Fruit fly (Drosophila melanogaster): ENCODE measurements around the gene CG12011.
A peak's percentile ranks its signal among the peaks of the same experiment; 100 is the strongest.

The CG12011 gene

dm6 chr3L:1683091-1683490 lies 11.3 kb upstream of the CG12011 start (continued):
- TF ChIP-seq sob (GFP tag; IDR thresholded peaks at IDR 0.05) (peak; percentile 24; the same call in 1 of the 2 replicates), hkb (optimal IDR thresholded peaks at IDR 0.05) (no peak), hkb (GFP tag; IDR thresholded peaks at IDR 0.05) (0 out of 2 replicates have a peak, but pooled peaks have one; percentile 22)

- no peak for TF ChIP-seq CG17186 (GFP tag; optimal IDR thresholded peaks at IDR 0.05)
- no peak for TF ChIP-seq tgo (GFP tag; IDR thresholded peaks at IDR 0.05)
- no peak for TF ChIP-seq amos (GFP tag; IDR thresholded peaks at IDR 0.05; ENCODE audit: partially characterized antibody)
- TF ChIP-seq CG11504 (tag; optimal IDR thresholded peaks at IDR 0.05): no peak
- TF ChIP-seq D19A (tag; optimal IDR thresholded peaks at IDR 0.05): peak; percentile 66
- no peak for TF ChIP-seq Lpt (GFP tag; optimal IDR thresholded peaks at IDR 0.05)
Measured at dm6 chr3L:1688161-1688560, 6.3 kb upstream of the CG12011 start.

dm6 chr3L:1688569-1688968 lies 5.8 kb upstream of the CG12011 start:
- no peak for TF ChIP-seq CG31224 (GFP tag; IDR thresholded peaks at IDR 0.05)
- TF ChIP-seq rib (GFP tag; IDR thresholded peaks at IDR 0.05): peak; percentile 41; the same call in 1 of the 2 replicates
- 0 out of 3 replicates have a peak, but pooled peaks have one; percentile 23 for TF ChIP-seq zfh1 (GFP tag; IDR thresholded peaks at IDR 0.05)
- 0 out of 2 replicates have a peak, but pooled peaks have one; percentile 14 for TF ChIP-seq slbo (GFP tag; IDR thresholded peaks at IDR 0.05)
- no peak for TF ChIP-seq HLH3B (GFP tag; IDR thresholded peaks at IDR 0.05)
- TF ChIP-seq Jarid2 (GFP tag; optimal IDR thresholded peaks at IDR 0.05): no peak
- TF ChIP-seq CG6813 (GFP tag; optimal IDR thresholded peaks at IDR 0.05): no peak
- 0 out of 3 replicates have a peak, but pooled peaks have one; percentile 34 for TF ChIP-seq ci (GFP tag; IDR thresholded peaks at IDR 0.05)
- no peak for TF ChIP-seq CG11723 (GFP tag; optimal IDR thresholded peaks at IDR 0.05)
- peak; percentile 54 for TF ChIP-seq CG13894 (tag; optimal IDR thresholded peaks at IDR 0.05)
- no peak for TF ChIP-seq CG12659 (GFP tag; optimal IDR thresholded peaks at IDR 0.05)
- TF ChIP-seq sima (GFP tag; optimal IDR thresholded peaks at IDR 0.05): no peak
- peak; percentile 97 for TF ChIP-seq CG11504 (tag; optimal IDR thresholded peaks at IDR 0.05)
- TF ChIP-seq Deaf1 (tag; optimal IDR thresholded peaks at IDR 0.05): peak; percentile 92
- TF ChIP-seq H15 (GFP tag; IDR thresholded peaks at IDR 0.05): no peak

- TF ChIP-seq slp2 (GFP tag; optimal IDR thresholded peaks at IDR 0.05) (no peak), so (GFP tag; IDR thresholded peaks at IDR 0.05) (peak; percentile 63; the same call in 1 of the 3 replicates), ase (GFP tag; IDR thresholded peaks at IDR 0.05) (peak; percentile 20; the same call in 1 of the 3 replicates), CG12155 (GFP tag; optimal IDR thresholded peaks at IDR 0.05) (no peak), otp (GFP tag; IDR thresholded peaks at IDR 0.05) (peak; percentile 69; the same call in 2 of the 3 replicates), dmrt99B (tag; optimal IDR thresholded peaks at IDR 0.05) (peak; percentile 51), Gug (GFP tag; IDR thresholded peaks at IDR 0.05) (0 out of 4 replicates have a peak, but pooled peaks have one; percentile 11), mirr (GFP tag; optimal IDR thresholded peaks at IDR 0.05) (peak; percentile 17), zfh2 (GFP tag; optimal IDR thresholded peaks at IDR 0.05) (no peak), sqz (GFP tag; optimal IDR thresholded peaks at IDR 0.05) (no peak), br (optimal IDR thresholded peaks at IDR 0.05) (no peak), CG11504 (tag; optimal IDR thresholded peaks at IDR 0.05) (peak; percentile 51), E2f1 (GFP tag; IDR thresholded peaks at IDR 0.05) (no peak; the same call in 1 of the 2 replicates), CG17802 (tag; optimal IDR thresholded peaks at IDR 0.05) (no peak), CG10979 (tag; optimal IDR thresholded peaks at IDR 0.05) (peak; percentile 67), vfl (GFP tag; optimal IDR thresholded peaks at IDR 0.05) (no peak), Meics (GFP tag; optimal IDR thresholded peaks at IDR 0.05) (peak; percentile 28), Hr78 (GFP tag; optimal IDR thresholded peaks at IDR 0.05) (no peak), CG9817 (tag; optimal IDR thresholded peaks at IDR 0.05) (no peak), CG33557 (GFP tag; optimal IDR thresholded peaks at IDR 0.05) (peak; percentile 9), CG2199 (GFP tag; IDR thresholded peaks at IDR 0.05) (no peak), run (tag; optimal IDR thresholded peaks at IDR 0.05) (no peak), salm (tag; optimal IDR thresholded peaks at IDR 0.05) (no peak), mld (GFP tag; IDR thresholded peaks at IDR 0.05; ENCODE audit: partially characterized antibody) (no peak), rib (GFP tag; IDR thresholded peaks at IDR 0.05) (no peak)
Measured at dm6 chr3L:1690727-1691413, 3.5 kb upstream of the CG12011 start.
